Fruit fly (Drosophila melanogaster): ENCODE data around the gene CG6138.

CG6138 gene

dm6 chr2L:10615889-10616288 is 48.8 kb downstream of the CG6138 start (continued):
- no peak for TF ChIP-seq wor (GFP tag; IDR thresholded peaks at IDR 0.05)
- TF ChIP-seq MESR4 (GFP tag; optimal IDR thresholded peaks at IDR 0.05), result no peak
- TF ChIP-seq Sox102F (GFP tag; optimal IDR thresholded peaks at IDR 0.05), result peak; percentile 9
- TF ChIP-seq Dfd (GFP tag; optimal IDR thresholded peaks at IDR 0.05), result no peak
- no peak for TF ChIP-seq sima (GFP tag; optimal IDR thresholded peaks at IDR 0.05)
- no peak for TF ChIP-seq CG13624 (GFP tag; optimal IDR thresholded peaks at IDR 0.05)
- no peak for TF ChIP-seq CG12942 (GFP tag; optimal IDR thresholded peaks at IDR 0.05)
- no peak for TF ChIP-seq Nf-YA (GFP tag; IDR thresholded peaks at IDR 0.05)
- no peak for TF ChIP-seq Doc2 (GFP tag; IDR thresholded peaks at IDR 0.05)
- TF ChIP-seq Hmr (GFP tag; optimal IDR thresholded peaks at IDR 0.05), result peak; percentile 8
- no peak for TF ChIP-seq CG11560 (tag; IDR thresholded peaks at IDR 0.05)
- no peak for TF ChIP-seq NC2β (GFP tag; optimal IDR thresholded peaks at IDR 0.05)
- no peak for TF ChIP-seq CG17361 (GFP tag; IDR thresholded peaks at IDR 0.05)
- 0 out of 2 replicates have a peak, but pooled peaks have one; percentile 6 for TF ChIP-seq Ptx1 (GFP tag; IDR thresholded peaks at IDR 0.05)
- peak; percentile 0 for TF ChIP-seq Med (GFP tag)
- no peak for TF ChIP-seq pan (optimal IDR thresholded peaks at IDR 0.05)
- TF ChIP-seq pan (GFP tag; optimal IDR thresholded peaks at IDR 0.05 in 1 of 2, IDR thresholded peaks at IDR 0.05 in 1 of 2), result no peak
- no peak for TF ChIP-seq Mrtf (GFP tag; IDR thresholded peaks at IDR 0.05)
- TF ChIP-seq slbo (GFP tag; IDR thresholded peaks at IDR 0.05), result no peak
- TF ChIP-seq CG5953 (GFP tag; IDR thresholded peaks at IDR 0.05), result no peak
- no peak for TF ChIP-seq CG42726 (GFP tag; IDR thresholded peaks at IDR 0.05; ENCODE audit: partially characterized antibody)
- TF ChIP-seq Dp (GFP tag; optimal IDR thresholded peaks at IDR 0.05), result no peak
- TF ChIP-seq bcd (GFP tag; optimal IDR thresholded peaks at IDR 0.05), result no peak
- TF ChIP-seq Hr51 (GFP tag; optimal IDR thresholded peaks at IDR 0.05), result peak in 1 of 2 experiments; percentile 34
- TF ChIP-seq CG8924 (tag; optimal IDR thresholded peaks at IDR 0.05), result peak; percentile 1
- TF ChIP-seq CG10959 (GFP tag; IDR thresholded peaks at IDR 0.05), result no peak
- no peak for TF ChIP-seq rib (GFP tag; IDR thresholded peaks at IDR 0.05)
- peak; percentile 8 for TF ChIP-seq corto (GFP tag; optimal IDR thresholded peaks at IDR 0.05)
- no peak for TF ChIP-seq D (optimal IDR thresholded peaks at IDR 0.05)
- no peak for TF ChIP-seq D (GFP tag; optimal IDR thresholded peaks at IDR 0.05)
- no peak for TF ChIP-seq sc (optimal IDR thresholded peaks at IDR 0.05)
- TF ChIP-seq sc (GFP tag; optimal IDR thresholded peaks at IDR 0.05), result no peak
- no peak for TF ChIP-seq Sin3A (optimal IDR thresholded peaks at IDR 0.05)
- TF ChIP-seq CG11093 (GFP tag; IDR thresholded peaks at IDR 0.05), result no peak
- no peak for TF ChIP-seq CG8478 (optimal IDR thresholded peaks at IDR 0.05)
- no peak for TF ChIP-seq zfh1 (GFP tag; IDR thresholded peaks at IDR 0.05)
- no peak for TF ChIP-seq Hey (tag; optimal IDR thresholded peaks at IDR 0.05)
- no peak for TF ChIP-seq vfl (GFP tag; optimal IDR thresholded peaks at IDR 0.05)

DNA sequence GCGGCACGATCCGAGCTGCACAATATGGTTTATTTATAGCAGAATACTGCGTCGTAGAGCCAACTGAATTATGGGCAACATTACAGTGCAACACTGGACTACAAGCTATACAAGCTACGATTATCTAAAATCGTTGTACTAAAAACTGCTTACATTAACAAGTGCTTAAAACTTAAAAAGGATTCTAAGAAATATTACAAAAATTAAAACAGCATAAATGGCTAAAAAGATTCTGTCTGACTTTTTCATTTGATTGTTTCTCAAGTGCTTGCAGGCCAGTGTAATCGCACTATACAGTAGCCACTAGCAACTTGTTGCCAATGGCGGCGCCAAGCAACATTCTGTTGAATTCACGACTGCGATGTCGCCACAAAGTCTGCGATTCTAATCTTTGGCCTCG is 49.7 kb downstream of the CG6138 start:
- peak; percentile 62 for TF ChIP-seq trem (tag; optimal IDR thresholded peaks at IDR 0.05)
- TF ChIP-seq otp (GFP tag; IDR thresholded peaks at IDR 0.05), result 0 out of 3 replicates have a peak, but pooled peaks have one; percentile 63
- peak; percentile 47; the same call in 1 of the 2 replicates for TF ChIP-seq Oaz (GFP tag; IDR thresholded peaks at IDR 0.05)
- TF ChIP-seq CG11398 (GFP tag; optimal IDR thresholded peaks at IDR 0.05), result peak; percentile 24
- 0 out of 3 replicates have a peak, but pooled peaks have one; percentile 24 for TF ChIP-seq CG11560 (tag; IDR thresholded peaks at IDR 0.05)
- peak; percentile 53 for TF ChIP-seq NfI (GFP tag; optimal IDR thresholded peaks at IDR 0.05)
- TF ChIP-seq CHES-1-like (GFP tag; optimal IDR thresholded peaks at IDR 0.05), result peak; percentile 37
- peak; percentile 29 for TF ChIP-seq kay (GFP tag; optimal IDR thresholded peaks at IDR 0.05)
- TF ChIP-seq crol (GFP tag; IDR thresholded peaks at IDR 0.05), result no peak
- no peak for TF ChIP-seq Hr39 (optimal IDR thresholded peaks at IDR 0.05)
- peak; percentile 16 for TF ChIP-seq Side (GFP tag; optimal IDR thresholded peaks at IDR 0.05)
- peak; percentile 71 for TF ChIP-seq CG4820 (GFP tag; optimal IDR thresholded peaks at IDR 0.05)
- peak; percentile 4 for TF ChIP-seq CG6654 (GFP tag; optimal IDR thresholded peaks at IDR 0.05)
- TF ChIP-seq org-1 (GFP tag; optimal IDR thresholded peaks at IDR 0.05), result peak; percentile 64
- no peak for TF ChIP-seq CG34224 (GFP tag; IDR thresholded peaks at IDR 0.05; ENCODE audit: partially characterized antibody)
- peak; percentile 75; the same call in 2 of the 3 replicates for TF ChIP-seq Aef1 (GFP tag; IDR thresholded peaks at IDR 0.05)
- peak; percentile 47 for TF ChIP-seq gcm (GFP tag; optimal IDR thresholded peaks at IDR 0.05)
- TF ChIP-seq al (GFP tag; IDR thresholded peaks at IDR 0.05), result 0 out of 2 replicates have a peak, but pooled peaks have one; percentile 37
- peak; percentile 76; the same call in 2 of the 3 replicates for TF ChIP-seq CG3726 (GFP tag; IDR thresholded peaks at IDR 0.05)
- TF ChIP-seq zfh1 (GFP tag; IDR thresholded peaks at IDR 0.05), result peak; percentile 86

All from whole organism, embryonic.